Worm (Caenorhabditis elegans) whole organism, late embryonic: ENCODE results near the gene ZK381.8.

Experiments used
- C08G9.2 ChIP-seq: sonication (generic microtip); optimal IDR thresholded peaks from 2 replicates; lab custom pipeline; 2016; ENCODE audit warnings: mild to moderate bottlenecking, missing genetic modification characterization, moderate library complexity, missing compliant biosample characterization
- K02D7.2 ChIP-seq: sonication (generic microtip); optimal IDR thresholded peaks from 2 replicates; lab custom pipeline; 2017; ENCODE audit warnings: mild to moderate bottlenecking, missing genetic modification characterization, missing compliant biosample characterization
- ama-1 ChIP-seq: fragments of 150-350 bp; optimal IDR thresholded peaks from 2 replicates; lab custom pipeline; 2014
- ceh-14 ChIP-seq: sonication (generic microtip); optimal IDR thresholded peaks from 2 replicates; lab custom pipeline; 2016; ENCODE audit warnings: missing genotype, missing genetic modification characterization, missing compliant biosample characterization
- ceh-18 ChIP-seq: sonication (generic microtip); optimal IDR thresholded peaks from 2 replicates; lab custom pipeline; 2016; ENCODE audit warnings: missing genetic modification characterization, missing compliant biosample characterization
- ceh-2 ChIP-seq: sonication (generic microtip); optimal IDR thresholded peaks from 2 replicates; lab custom pipeline; 2016; ENCODE audit warnings: missing genotype, missing genetic modification characterization, missing compliant biosample characterization
- ceh-22 ChIP-seq: sonication (generic microtip); optimal IDR thresholded peaks from 2 replicates; lab custom pipeline; 2017; ENCODE audit warnings: missing biosample characterization, missing genetic modification characterization
- ceh-24 ChIP-seq: sonication (generic microtip); optimal IDR thresholded peaks from 2 replicates; lab custom pipeline; 2016; ENCODE audit warnings: mild to moderate bottlenecking, missing genetic modification characterization, missing compliant biosample characterization
- ceh-31 ChIP-seq: sonication (generic microtip); optimal IDR thresholded peaks from 2 replicates; lab custom pipeline; 2016; ENCODE audit warnings: missing genetic modification characterization, missing compliant biosample characterization
- ceh-45 ChIP-seq: fragments of 200-800 bp; sonication (Bioruptor generic); IDR thresholded peaks from 2 replicates; pipeline ENCODE4 v1.3.6; 2022; ENCODE audit warnings: missing genetic modification reagents, missing genetic modification characterization, missing compliant biosample characterization
- che-1 ChIP-seq: sonication (generic microtip); optimal IDR thresholded peaks from 2 replicates; lab custom pipeline; 2016; ENCODE audit warnings: mild to moderate bottlenecking, missing genetic modification characterization, missing compliant biosample characterization
- elt-2 ChIP-seq: sonication (generic microtip); optimal IDR thresholded peaks from 2 replicates; lab custom pipeline; 2016; ENCODE audit warnings: missing genetic modification reagents, missing genetic modification characterization, missing compliant biosample characterization
- ets-4 ChIP-seq: sonication (generic microtip); optimal IDR thresholded peaks from 2 replicates; lab custom pipeline; 2016; ENCODE audit warnings: missing genetic modification characterization, missing compliant biosample characterization
- fax-1 ChIP-seq: sonication (generic microtip); optimal IDR thresholded peaks from 2 replicates; lab custom pipeline; 2016; ENCODE audit warnings: missing genotype, missing genetic modification characterization, missing compliant biosample characterization
- fkh-10 ChIP-seq: fragments of 150-350 bp; optimal IDR thresholded peaks from 2 replicates; lab custom pipeline; 2014; ENCODE audit warnings: missing biosample characterization, missing genetic modification reagents, missing genetic modification characterization
- fkh-6 ChIP-seq: sonication (generic microtip); optimal IDR thresholded peaks from 2 replicates; lab custom pipeline; 2016; ENCODE audit warnings: missing genetic modification characterization, missing compliant biosample characterization
- hlh-15 ChIP-seq: sonication (generic microtip); optimal IDR thresholded peaks from 2 replicates; lab custom pipeline; 2016; ENCODE audit warnings: missing genetic modification characterization, missing compliant biosample characterization
- hlh-8 ChIP-seq: sonication (generic microtip); optimal IDR thresholded peaks from 2 replicates; lab custom pipeline; 2016; ENCODE audit warnings: missing genotype, missing genetic modification characterization, missing compliant biosample characterization
- lim-6 ChIP-seq: sonication (generic microtip); optimal IDR thresholded peaks from 2 replicates; lab custom pipeline; 2016; ENCODE audit warnings: missing genetic modification characterization, missing compliant biosample characterization
- madf-2 ChIP-seq: sonication (generic microtip); optimal IDR thresholded peaks from 2 replicates; lab custom pipeline; 2017; ENCODE audit warnings: missing genetic modification characterization, missing compliant biosample characterization
- nfya-1 ChIP-seq: sonication (generic microtip); optimal IDR thresholded peaks from 2 replicates; lab custom pipeline; 2017; ENCODE audit warnings: missing genetic modification characterization, mild to moderate bottlenecking, missing compliant biosample characterization, antibody characterized with exemption, moderate library complexity
- nhr-11 ChIP-seq: fragments of 150-350 bp; optimal IDR thresholded peaks from 2 replicates; lab custom pipeline; 2014; ENCODE audit warnings: missing biosample characterization, missing genetic modification characterization
- npax-4 ChIP-seq: sonication (generic microtip); optimal IDR thresholded peaks from 2 replicates; lab custom pipeline; 2016; ENCODE audit warnings: missing genetic modification characterization, missing compliant biosample characterization
- odd-2 ChIP-seq: sonication (generic microtip); optimal IDR thresholded peaks from 2 replicates; lab custom pipeline; 2017; ENCODE audit warnings: antibody characterized with exemption, mild to moderate bottlenecking, missing genetic modification characterization, missing compliant biosample characterization
- pat-9 ChIP-seq: fragments of 200-800 bp; sonication (Bioruptor generic); optimal IDR thresholded peaks from 2 replicates; lab custom pipeline; 2018; ENCODE audit warnings: mild to moderate bottlenecking, missing genetic modification characterization, moderate library complexity, missing compliant biosample characterization
- pha-2 ChIP-seq: sonication (generic microtip); optimal IDR thresholded peaks from 2 replicates; lab custom pipeline; 2017; ENCODE audit warnings: mild to moderate bottlenecking, missing genetic modification characterization, missing compliant biosample characterization
- pha-4 ChIP-seq: fragments of 150-350 bp; optimal IDR thresholded peaks from 2 replicates; lab custom pipeline; 2018; ENCODE audit warnings: missing biosample characterization, missing genetic modification reagents, missing genetic modification characterization
- pros-1 ChIP-seq: fragments of 150-350 bp; optimal IDR thresholded peaks from 2 replicates; lab custom pipeline; 2014; ENCODE audit warnings: missing biosample characterization, missing genetic modification reagents, missing genetic modification characterization
- ref-2 ChIP-seq: sonication (generic microtip); optimal IDR thresholded peaks from 2 replicates; lab custom pipeline; 2016; ENCODE audit warnings: missing genetic modification characterization, missing compliant biosample characterization
- sox-2 ChIP-seq: fragments of 200-800 bp; sonication (Bioruptor generic); IDR thresholded peaks from 2 replicates; pipeline ENCODE4 v1.3.6; 2022; ENCODE audit warnings: missing genetic modification reagents, missing genetic modification characterization, missing compliant biosample characterization
- tbx-7 ChIP-seq: sonication (generic microtip); optimal IDR thresholded peaks from 2 replicates; lab custom pipeline; 2016; ENCODE audit warnings: missing genotype, missing genetic modification characterization, missing compliant biosample characterization
- ttx-3 ChIP-seq: sonication (generic microtip); optimal IDR thresholded peaks from 2 replicates; lab custom pipeline; 2016; ENCODE audit warnings: missing genetic modification reagents, missing genetic modification characterization, missing compliant biosample characterization
- unc-3 ChIP-seq, 2 experiments: fragments of 200-800 bp in 1 of 2; sonication (Bioruptor generic) in 1 of 2; sonication (generic microtip) in 1 of 2; conservative IDR thresholded peaks in 1 of 2; optimal IDR thresholded peaks in 1 of 2; 2 replicates each; pipeline versions ENCODE4 v1.3.6 to Lab custom; 2016 to 2022; ENCODE audit warnings: missing compliant biosample characterization in 2 of 2, missing genetic modification characterization in 2 of 2, missing genetic modification reagents in 1 of 2
- zip-5 ChIP-seq: sonication (generic microtip); optimal IDR thresholded peaks from 2 replicates; lab custom pipeline; 2016; ENCODE audit warnings: missing genetic modification characterization, missing compliant biosample characterization
- ztf-16 ChIP-seq: sonication (generic microtip); optimal IDR thresholded peaks from 2 replicates; lab custom pipeline; 2017; ENCODE audit warnings: missing genetic modification characterization, missing compliant biosample characterization

Gene ZK381.8

DNA sequence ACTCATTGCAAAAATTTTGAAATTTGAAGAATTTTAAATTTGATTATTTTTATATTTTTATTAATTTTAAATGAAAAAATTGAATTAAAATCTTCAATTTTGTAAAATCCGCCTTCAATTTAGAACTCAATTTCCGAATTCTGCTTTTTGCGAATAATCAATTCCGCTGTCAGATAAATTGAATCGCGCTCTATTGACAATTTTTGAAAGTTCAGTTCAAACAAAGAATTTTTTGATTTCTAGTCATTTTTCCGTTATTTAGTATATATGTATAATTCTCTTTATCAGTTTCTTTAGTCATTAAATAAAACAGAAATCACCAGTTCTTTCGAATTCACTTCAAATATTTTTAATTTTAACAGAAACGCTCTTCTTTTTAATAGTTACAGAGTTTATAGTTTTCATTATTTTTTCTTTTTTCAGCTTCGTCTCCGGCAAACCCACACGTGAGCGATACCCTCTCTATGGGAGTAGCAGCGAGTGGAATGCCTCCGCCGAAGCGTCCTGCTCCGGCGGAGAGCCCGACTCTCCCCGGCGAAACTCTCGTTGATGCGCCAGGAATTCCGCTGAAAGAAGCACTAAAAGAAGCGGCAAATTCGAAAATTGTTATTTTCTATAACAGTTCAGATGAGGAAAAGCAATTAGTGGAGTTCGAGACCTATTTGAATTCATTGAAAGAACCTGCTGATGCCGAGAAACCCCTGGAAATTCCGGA lies 42.7 kb upstream of the ZK381.8 start:
- no peak for TF ChIP-seq ets-4 (tag; lab: Kevin White, UChicago)
- TF ChIP-seq odd-2 = no peak
- TF ChIP-seq nhr-11 (tag; lab: Kevin White, UChicago) = no peak
- TF ChIP-seq lim-6 (tag; lab: Kevin White, UChicago) = no peak
- no peak for TF ChIP-seq fkh-10 (GFP tag; lab: Kevin White, UChicago)
- no peak for TF ChIP-seq C08G9.2 (tag; lab: Kevin White, UChicago)
- no peak for TF ChIP-seq madf-2 (tag; lab: Kevin White, UChicago)
- TF ChIP-seq ceh-24 (tag; lab: Kevin White, UChicago) = no peak
- TF ChIP-seq ama-1 (lab: Kevin White, UChicago) = no peak
- TF ChIP-seq pros-1 (tag; lab: Kevin White, UChicago) = no peak
- no peak for TF ChIP-seq ztf-16 (tag; lab: Kevin White, UChicago)
- TF ChIP-seq hlh-8 (tag; lab: Kevin White, UChicago) = no peak
- no peak for TF ChIP-seq ceh-18
- TF ChIP-seq ceh-2 = no peak
- no peak for TF ChIP-seq unc-3 (GFP tag; conservative IDR thresholded peaks at IDR 0.05; lab: Robert Waterston, UW)
- no peak for TF ChIP-seq unc-3 (tag; optimal IDR thresholded peaks at IDR 0.05; lab: Kevin White, UChicago)
- TF ChIP-seq, all 69 proteins: peak for 0

DNA sequence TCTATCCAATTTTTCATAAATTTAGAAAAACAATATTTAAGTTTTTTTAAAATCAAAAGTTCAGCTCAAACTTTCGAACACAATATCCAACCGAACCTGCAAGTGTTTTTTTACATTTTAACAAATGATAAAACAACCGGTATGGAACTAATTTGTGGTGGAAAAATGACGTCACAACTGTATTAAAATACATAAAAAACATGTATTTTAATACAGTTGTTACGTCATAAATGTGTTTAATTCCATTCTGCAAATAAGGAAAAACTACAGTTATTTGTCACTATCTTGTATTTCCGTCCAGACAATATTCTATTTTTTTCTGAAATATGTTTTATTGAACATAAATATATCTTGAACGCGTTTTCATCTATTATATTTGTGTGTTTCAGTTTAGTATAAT lies 42.0 kb upstream of the ZK381.8 start:
- TF ChIP-seq che-1 (tag; lab: Kevin White, UChicago) (no peak), ttx-3 (tag; lab: Kevin White, UChicago) (no peak), ceh-31 (no peak), sox-2 (no peak)

DNA sequence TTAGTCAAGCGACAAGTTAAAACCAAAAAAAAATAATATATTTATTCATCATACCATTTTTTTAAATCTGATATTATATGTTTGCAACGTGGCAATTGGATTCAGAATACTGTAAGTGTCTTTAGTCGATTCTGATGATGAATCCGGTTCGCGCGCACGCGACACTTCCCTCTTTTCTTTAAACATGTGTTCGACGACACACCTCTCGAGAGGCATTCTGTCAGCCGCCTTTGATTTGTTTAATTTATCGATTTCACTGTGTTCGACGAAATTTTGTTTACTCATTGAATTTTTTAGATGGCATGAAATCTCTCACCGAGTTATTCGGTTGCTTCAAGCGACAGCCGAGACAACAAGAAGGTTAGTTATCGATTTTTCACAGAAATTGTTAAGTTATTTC lies 41.6 kb upstream of the ZK381.8 start, which contains the start of gene trxr-1:
Gene trxr-1, plus strand, starts transcription at position 227 of the 400 bp plus-strand sequence.
- TF ChIP-seq unc-3 (GFP tag; conservative IDR thresholded peaks at IDR 0.05; lab: Robert Waterston, UW) (no peak), unc-3 (tag; optimal IDR thresholded peaks at IDR 0.05; lab: Kevin White, UChicago) (no peak)

DNA sequence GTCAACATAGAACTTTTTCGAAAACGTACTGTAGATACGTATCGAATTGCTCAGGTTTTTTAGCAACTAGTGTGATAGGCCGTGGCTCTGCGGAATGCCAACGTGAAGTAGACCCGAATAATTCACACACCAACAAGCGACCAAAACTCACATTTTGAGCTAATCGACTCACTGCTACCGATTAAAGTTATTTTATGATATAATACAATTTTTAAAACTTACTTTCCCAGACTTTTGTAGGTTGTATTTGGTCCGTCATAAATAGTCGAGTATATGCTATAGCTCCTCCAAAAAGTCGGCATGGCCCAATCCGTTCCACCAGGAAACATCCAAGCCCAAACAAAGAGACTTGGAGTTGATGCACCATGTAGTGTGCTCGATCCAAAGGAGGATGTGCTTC lies 40.7 kb upstream of the ZK381.8 start, which contains the start of gene C25A8.1:
Gene C25A8.1, plus strand, starts transcription at position 301 of the 400 bp plus-strand sequence.
- TF ChIP-seq tbx-7 (tag; lab: Kevin White, UChicago) = no peak
- TF ChIP-seq pha-2 (tag; lab: Kevin White, UChicago) = no peak
- no peak for TF ChIP-seq hlh-8 (tag; lab: Kevin White, UChicago)
- no peak for TF ChIP-seq ceh-2
- TF ChIP-seq ttx-3 (tag; lab: Kevin White, UChicago) = no peak
- TF ChIP-seq elt-2 = no peak
- no peak for TF ChIP-seq npax-4
- TF ChIP-seq fax-1 (tag; lab: Kevin White, UChicago) = no peak
- TF ChIP-seq pha-4 (tag; lab: Kevin White, UChicago) = no peak
- no peak for TF ChIP-seq fkh-6 (tag; lab: Kevin White, UChicago)
- TF ChIP-seq sox-2 = no peak
- no peak for TF ChIP-seq fkh-10 (GFP tag; lab: Kevin White, UChicago)
- TF ChIP-seq ets-4 (tag; lab: Kevin White, UChicago) = no peak
- no peak for TF ChIP-seq ref-2
- no peak for TF ChIP-seq ceh-22
- no peak for TF ChIP-seq ceh-14 (tag; lab: Kevin White, UChicago)
- TF ChIP-seq zip-5 = no peak
- no peak for TF ChIP-seq nfya-1 (tag; lab: Kevin White, UChicago)
- no peak for TF ChIP-seq nhr-11 (tag; lab: Kevin White, UChicago)

DNA sequence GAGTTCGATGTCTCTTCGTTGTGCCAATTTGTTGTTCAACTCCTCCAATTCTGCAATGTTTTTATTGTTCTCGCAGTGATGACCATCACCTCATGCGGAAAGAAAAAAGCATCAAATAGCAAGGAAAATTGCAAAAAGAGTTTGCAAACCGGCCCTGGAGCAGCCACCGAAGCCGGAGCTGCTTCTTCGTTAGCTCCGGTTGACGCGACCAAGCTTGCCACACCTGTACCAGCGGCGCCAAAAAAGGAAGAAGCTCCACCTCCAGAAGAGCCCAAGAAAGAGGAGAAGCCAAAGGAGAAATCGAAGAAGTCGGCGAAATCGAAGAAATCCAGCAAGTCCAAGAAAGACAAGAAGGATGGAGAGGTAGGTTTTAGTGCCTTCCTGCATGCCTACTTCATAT lies 40.0 kb upstream of the ZK381.8 start:
- TF ChIP-seq ceh-45 (no peak), nhr-11 (tag; lab: Kevin White, UChicago) (no peak), pat-9 (no peak), K02D7.2 (tag; lab: Kevin White, UChicago) (no peak), hlh-15 (tag; lab: Kevin White, UChicago) (no peak)
